Worm (Caenorhabditis elegans) whole organism, L1 larva: ENCODE measurements around the gene mrp-6.
A peak's percentile ranks its signal among the peaks of the same experiment; 100 is the strongest.

ENCODE experiments used
- ceh-63 ChIP-seq: fragments of 200-800 bp; sonication (Bioruptor generic); optimal IDR thresholded peaks from 2 replicates; lab custom pipeline; 2018; ENCODE audit warnings: mild to moderate bottlenecking, missing genetic modification characterization, missing compliant biosample characterization
- ceh-8 ChIP-seq: fragments of 200-800 bp; sonication (Bioruptor generic); optimal IDR thresholded peaks from 2 replicates; lab custom pipeline; 2018; ENCODE audit warnings: mild to moderate bottlenecking, missing genetic modification characterization, moderate library complexity, missing compliant biosample characterization
- ceh-88 ChIP-seq: fragments of 200-800 bp; sonication (Bioruptor generic); IDR thresholded peaks from 2 replicates; pipeline ENCODE4 v1.3.6; 2022; ENCODE audit warnings: missing genetic modification characterization, missing compliant biosample characterization
- fkh-4 ChIP-seq: sonication (generic microtip); optimal IDR thresholded peaks from 2 replicates; lab custom pipeline; 2016; ENCODE audit warnings: missing compliant biosample characterization, missing genetic modification characterization, borderline replicate concordance
- fos-1 ChIP-seq: fragments of 150-350 bp; optimal IDR thresholded peaks from 2 replicates; lab custom pipeline; 2014; ENCODE audit warnings: missing biosample characterization, missing genetic modification characterization
- lin-14 ChIP-seq: fragments of 200-800 bp; sonication (Bioruptor generic); optimal IDR thresholded peaks from 2 replicates; lab custom pipeline; 2018; ENCODE audit warnings: mild to moderate bottlenecking, missing genetic modification characterization, moderate library complexity, missing compliant biosample characterization
- lin-39 ChIP-seq: fragments of 150-350 bp; optimal IDR thresholded peaks from 2 replicates; lab custom pipeline; 2014; ENCODE audit warnings: missing biosample characterization, missing genetic modification reagents, missing genetic modification characterization
- lsy-2 ChIP-seq, 2 experiments: fragments of 150-350 bp; optimal IDR thresholded peaks; 2 replicates each; lab custom pipeline; 2014; ENCODE audit warnings: missing biosample characterization in 2 of 2, missing genetic modification characterization in 2 of 2
- nhr-11 ChIP-seq: fragments of 150-350 bp; optimal IDR thresholded peaks from 2 replicates; lab custom pipeline; 2014; ENCODE audit warnings: missing biosample characterization, missing genetic modification characterization
- nhr-19 ChIP-seq: fragments of 200-800 bp; sonication (Bioruptor generic); conservative IDR thresholded peaks from 2 replicates; pipeline ENCODE4 v1.3.6; 2022; ENCODE audit warnings: missing genetic modification characterization, missing compliant biosample characterization
- nhr-20 ChIP-seq: sonication (generic microtip); optimal IDR thresholded peaks from 2 replicates; lab custom pipeline; 2016; ENCODE audit warnings: mild to moderate bottlenecking, missing genetic modification characterization, missing compliant biosample characterization
- nhr-47 ChIP-seq: sonication (generic microtip); optimal IDR thresholded peaks from 2 replicates; lab custom pipeline; 2016; ENCODE audit warnings: mild to moderate bottlenecking, missing genetic modification characterization, moderate library complexity, missing compliant biosample characterization
- nhr-71 ChIP-seq: sonication (generic microtip); optimal IDR thresholded peaks from 2 replicates; lab custom pipeline; 2016; ENCODE audit warnings: mild to moderate bottlenecking, missing genetic modification characterization, moderate library complexity, missing compliant biosample characterization
- pax-3 ChIP-seq: fragments of 200-800 bp; sonication (Bioruptor generic); optimal IDR thresholded peaks from 2 replicates; lab custom pipeline; 2018; ENCODE audit warnings: mild to moderate bottlenecking, missing genetic modification characterization, moderate library complexity, missing compliant biosample characterization
- rnt-1 ChIP-seq: sonication (generic microtip); optimal IDR thresholded peaks from 2 replicates; lab custom pipeline; 2016; ENCODE audit warnings: mild to moderate bottlenecking, missing genetic modification characterization, moderate library complexity, missing compliant biosample characterization
- snpc-4 ChIP-seq: fragments of 150-350 bp; optimal IDR thresholded peaks from 2 replicates; lab custom pipeline; 2014; ENCODE audit warnings: missing biosample characterization, missing genetic modification characterization
- snu-23 ChIP-seq: sonication (generic microtip); optimal IDR thresholded peaks from 2 replicates; lab custom pipeline; 2016; ENCODE audit warnings: missing genetic modification characterization, missing compliant biosample characterization
- swsn-7 ChIP-seq: sonication (generic microtip); optimal IDR thresholded peaks from 2 replicates; lab custom pipeline; 2016; ENCODE audit warnings: missing genetic modification characterization, missing compliant biosample characterization
- tbx-2 ChIP-seq: sonication (generic microtip); optimal IDR thresholded peaks from 2 replicates; lab custom pipeline; 2016; ENCODE audit warnings: missing genetic modification characterization, missing compliant biosample characterization
- unc-62 ChIP-seq: fragments of 150-350 bp; optimal IDR thresholded peaks from 2 replicates; lab custom pipeline; 2014; ENCODE audit warnings: missing biosample characterization, missing genetic modification reagents, missing genetic modification characterization
- xbp-1 ChIP-seq: sonication (generic microtip); optimal IDR thresholded peaks from 2 replicates; lab custom pipeline; 2016; ENCODE audit warnings: missing genetic modification characterization, missing compliant biosample characterization

mrp-6 gene

DNA sequence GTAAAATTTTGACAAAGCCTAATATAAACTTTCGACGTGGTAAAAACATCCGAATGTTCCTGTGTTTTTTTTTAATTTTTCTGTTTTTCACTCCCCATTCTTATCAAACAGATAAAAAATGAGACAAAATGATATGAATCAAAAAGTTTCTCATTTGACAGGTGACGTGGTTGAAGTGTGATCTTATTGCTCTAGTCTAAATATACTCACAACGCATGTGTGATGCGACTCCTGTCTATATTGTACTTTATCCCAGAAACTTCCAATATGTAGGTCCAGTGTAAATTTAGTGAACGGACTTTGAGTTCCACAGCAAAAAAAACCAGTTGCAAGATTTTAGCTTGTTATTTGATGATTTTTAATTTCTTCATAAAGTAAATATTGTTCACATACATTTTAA lies 55.2 kb downstream of the mrp-6 start:
- TF ChIP-seq nhr-20, result peak; percentile 61
- TF ChIP-seq nhr-19 (GFP tag; lab: Robert Waterston, UW), result peak; percentile 72
- no peak for TF ChIP-seq xbp-1
- peak; percentile 49 for TF ChIP-seq lin-39 (tag; lab: Kevin White, UChicago)
- peak; percentile 56 for TF ChIP-seq lin-14
- peak; percentile 50 for TF ChIP-seq snu-23 (GFP tag; lab: Kevin White, UChicago)
- TF ChIP-seq ceh-8 (GFP tag; lab: Kevin White, UChicago), result no peak
- peak; percentile 63 for TF ChIP-seq rnt-1 (tag; lab: Kevin White, UChicago)
- TF ChIP-seq lsy-2 (tag; optimal IDR thresholded peaks at IDR 0.05; lab: Kevin White, UChicago), result peak in 1 of 2 experiments; percentile 25
- TF ChIP-seq ceh-88 (GFP tag; lab: Robert Waterston, UW), result no peak
- peak; percentile 83 for TF ChIP-seq nhr-71 (tag; lab: Kevin White, UChicago)
- TF ChIP-seq tbx-2, result peak; percentile 17

DNA sequence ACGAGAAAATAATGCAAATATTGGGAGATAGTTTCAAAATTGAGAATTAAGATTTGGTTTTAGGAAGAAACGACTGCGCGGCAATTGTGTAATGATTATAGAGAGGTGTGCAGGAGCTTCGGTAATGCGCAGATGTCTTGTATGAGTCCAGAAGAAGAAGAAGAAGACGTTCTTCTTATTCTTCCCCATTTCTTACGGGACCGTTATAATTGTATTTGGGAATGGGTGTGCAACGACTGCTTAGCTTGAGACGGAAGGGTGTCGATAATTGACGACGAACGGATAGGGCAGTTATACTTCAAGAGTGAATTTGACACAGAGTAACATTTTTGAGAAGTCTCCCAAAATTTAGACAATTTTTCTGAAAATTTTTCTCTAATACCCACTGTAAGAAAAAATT lies 57.9 kb downstream of the mrp-6 start:
- TF ChIP-seq pax-3 (tag; lab: Kevin White, UChicago), result no peak
- TF ChIP-seq unc-62, result no peak
- TF ChIP-seq nhr-47 (tag; lab: Kevin White, UChicago), result no peak
- no peak for TF ChIP-seq fkh-4
- no peak for TF ChIP-seq ceh-63 (GFP tag; lab: Kevin White, UChicago)
- no peak for TF ChIP-seq nhr-11 (tag; lab: Kevin White, UChicago)
- no peak for TF ChIP-seq swsn-7 (tag; lab: Kevin White, UChicago)
- TF ChIP-seq snpc-4, result no peak
- TF ChIP-seq fos-1 (tag; lab: Kevin White, UChicago), result no peak
- TF ChIP-seq, all 84 proteins: peak for 0
